Worm (Caenorhabditis elegans) whole organism, late embryonic: Measurements from ENCODE around the gene H37A05.2.
A peak's percentile ranks its signal among the peaks of the same experiment; 100 is the strongest.

Source experiments
- F13H6.1 ChIP-seq: sonication (generic microtip); optimal IDR thresholded peaks from 2 replicates; lab custom pipeline; 2016; ENCODE audit warnings: missing genetic modification characterization, missing compliant biosample characterization
- ahr-1 ChIP-seq: sonication (generic microtip); optimal IDR thresholded peaks from 2 replicates; lab custom pipeline; 2016; ENCODE audit warnings: missing genetic modification characterization, missing compliant biosample characterization
- ceh-22 ChIP-seq: sonication (generic microtip); optimal IDR thresholded peaks from 2 replicates; lab custom pipeline; 2017; ENCODE audit warnings: missing biosample characterization, missing genetic modification characterization
- ceh-6 ChIP-seq: fragments of 200-800 bp; sonication (Bioruptor generic); optimal IDR thresholded peaks from 2 replicates; lab custom pipeline; 2018; ENCODE audit warnings: mild to moderate bottlenecking, missing genetic modification characterization, missing compliant biosample characterization
- ceh-9 ChIP-seq: sonication (generic microtip); optimal IDR thresholded peaks from 2 replicates; lab custom pipeline; 2016; ENCODE audit warnings: mild to moderate bottlenecking, missing genetic modification characterization, inconsistent platforms, missing compliant biosample characterization
- dmd-4 ChIP-seq: sonication (generic microtip); optimal IDR thresholded peaks from 2 replicates; lab custom pipeline; 2016; ENCODE audit warnings: borderline replicate concordance, missing genetic modification characterization, missing compliant biosample characterization
- dve-1 ChIP-seq: sonication (generic microtip); optimal IDR thresholded peaks from 2 replicates; lab custom pipeline; 2017; ENCODE audit warnings: antibody characterized with exemption, mild to moderate bottlenecking, missing genetic modification characterization, missing compliant biosample characterization
- gmeb-2 ChIP-seq: sonication (generic microtip); optimal IDR thresholded peaks from 2 replicates; lab custom pipeline; 2016; ENCODE audit warnings: missing genetic modification characterization, inconsistent platforms, missing compliant biosample characterization
- lim-6 ChIP-seq: sonication (generic microtip); optimal IDR thresholded peaks from 2 replicates; lab custom pipeline; 2016; ENCODE audit warnings: missing genetic modification characterization, missing compliant biosample characterization
- mec-3 ChIP-seq: sonication (generic microtip); optimal IDR thresholded peaks from 2 replicates; lab custom pipeline; 2016; ENCODE audit warnings: borderline replicate concordance, missing genetic modification characterization, missing compliant biosample characterization
- nfya-1 ChIP-seq: sonication (generic microtip); optimal IDR thresholded peaks from 2 replicates; lab custom pipeline; 2017; ENCODE audit warnings: missing genetic modification characterization, mild to moderate bottlenecking, missing compliant biosample characterization, antibody characterized with exemption, moderate library complexity
- pat-9 ChIP-seq: fragments of 200-800 bp; sonication (Bioruptor generic); optimal IDR thresholded peaks from 2 replicates; lab custom pipeline; 2018; ENCODE audit warnings: mild to moderate bottlenecking, missing genetic modification characterization, moderate library complexity, missing compliant biosample characterization
- syd-9 ChIP-seq: sonication (generic microtip); optimal IDR thresholded peaks from 2 replicates; lab custom pipeline; 2016; ENCODE audit warnings: mild to moderate bottlenecking, missing genetic modification characterization, moderate library complexity, missing compliant biosample characterization

H37A05.2 gene

DNA sequence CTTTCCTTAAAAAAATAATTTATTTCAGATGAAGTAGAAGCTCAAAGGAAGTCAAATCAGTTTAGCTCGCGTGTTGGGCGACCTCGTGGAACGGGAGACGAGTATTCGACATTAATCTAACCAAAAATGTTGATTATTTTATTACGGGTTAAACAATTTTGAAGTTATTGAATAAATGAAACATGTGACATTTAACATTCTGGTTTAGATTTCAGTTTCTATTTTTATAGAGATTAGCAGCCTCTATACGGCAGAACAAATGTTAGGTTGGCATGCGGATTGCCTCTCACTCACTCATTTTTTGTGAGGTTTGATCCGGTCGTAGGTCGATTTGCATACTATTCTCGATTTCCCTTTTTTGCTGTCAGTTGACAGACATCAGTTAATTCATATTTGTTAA, 49.6 kb downstream of the H37A05.2 start, which contains the start of gene F53F4.1:
F53F4.1 (plus strand) TSS at position 301 of the 400 bp plus-strand sequence.
- TF ChIP-seq ceh-22 (tag; lab: Kevin White, UChicago) (no peak), dmd-4 (no peak), lim-6 (tag; lab: Kevin White, UChicago) (no peak), ceh-9 (tag; lab: Kevin White, UChicago) (no peak), ahr-1 (tag; lab: Kevin White, UChicago) (no peak), ceh-6 (no peak)

DNA sequence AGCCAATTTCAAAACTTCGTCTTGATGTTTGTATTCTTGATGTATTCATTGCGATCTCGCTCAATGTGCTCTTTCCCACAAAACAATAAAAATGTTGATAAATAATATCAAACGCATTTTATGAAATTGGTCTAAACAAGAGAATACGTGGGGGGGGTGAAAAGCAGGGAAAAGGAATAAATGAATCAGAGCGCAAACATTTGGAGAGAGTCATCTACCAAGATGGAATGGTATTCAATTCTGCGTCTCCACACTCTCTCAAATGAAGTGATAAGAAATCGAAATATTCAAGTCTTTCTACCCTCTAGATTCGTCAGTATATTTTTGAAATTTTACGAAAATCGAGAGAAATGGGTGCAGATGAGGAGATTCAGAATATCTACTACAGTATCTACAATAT, 53.4 kb downstream of the H37A05.2 start, which contains the start of gene C50B8.5:
C50B8.5 (plus strand) TSS at position 273 of the 400 bp plus-strand sequence.
- TF ChIP-seq pat-9 (tag; lab: Kevin White, UChicago): no peak
- TF ChIP-seq syd-9: no peak
- no peak for TF ChIP-seq F13H6.1
- TF ChIP-seq nfya-1: no peak
- TF ChIP-seq dve-1 (tag; lab: Kevin White, UChicago): peak; percentile 4
- TF ChIP-seq mec-3 (tag; lab: Kevin White, UChicago): no peak
- no peak for TF ChIP-seq gmeb-2
- TF ChIP-seq, all 69 proteins: peak for 1
